Fruit fly (Drosophila melanogaster) Kc167 (cell line): Measurements from ENCODE around the gene NPF.

Experiments
- Myc ChIP-seq: fragments of >200 bp; optimal IDR thresholded peaks from 2 replicates; lab custom pipeline; 2017; ENCODE audit warnings: missing external identifiers
- h ChIP-seq: fragments of >200 bp; optimal IDR thresholded peaks from 3 replicates; lab custom pipeline; 2018; ENCODE audit warnings: missing external identifiers
- psq ChIP-seq: fragments of >200 bp; optimal IDR thresholded peaks from 2 replicates; lab custom pipeline; 2017; ENCODE audit warnings: missing external identifiers

dm6 chr3R:16617650-16618049 is 8.6 kb downstream of the NPF start, which contains the start of gene CG17560:
- no peak for TF ChIP-seq psq (lab: Kevin White, UChicago)
- no peak for TF ChIP-seq Myc (lab: Kevin White, UChicago)
- no peak for TF ChIP-seq h
